Worm (Caenorhabditis elegans) whole organism, mixed stage, embryonic: ENCODE data around the gene nduv-2.

Source experiments
- M03D4.4 ChIP-seq: sonication (generic microtip); optimal IDR thresholded peaks from 2 replicates; lab custom pipeline; 2017; ENCODE audit warnings: mild to moderate bottlenecking, missing genetic modification characterization, missing compliant biosample characterization
- bed-3 ChIP-seq: fragments of 200-800 bp; sonication (Bioruptor generic); optimal IDR thresholded peaks from 3 replicates; lab custom pipeline; 2018; ENCODE audit warnings: mild to moderate bottlenecking, missing genetic modification characterization, moderate library complexity, missing compliant biosample characterization
- blmp-1 ChIP-seq: fragments of 150-350 bp; optimal IDR thresholded peaks from 2 replicates; lab custom pipeline; 2014; ENCODE audit warnings: missing biosample characterization, missing genetic modification characterization
- ceh-39 ChIP-seq: fragments of 150-350 bp; optimal IDR thresholded peaks from 2 replicates; lab custom pipeline; 2014; ENCODE audit warnings: missing biosample characterization, missing genetic modification characterization
- ceh-43 ChIP-seq: fragments of 200-800 bp; sonication (Bioruptor generic); optimal IDR thresholded peaks from 2 replicates; lab custom pipeline; 2018; ENCODE audit warnings: mild to moderate bottlenecking, missing genetic modification characterization, moderate library complexity, missing compliant biosample characterization
- cnd-1 ChIP-seq: fragments of 200-800 bp; sonication (Bioruptor generic); optimal IDR thresholded peaks from 2 replicates; lab custom pipeline; 2018; ENCODE audit warnings: mild to moderate bottlenecking, missing genetic modification characterization, missing compliant biosample characterization
- drap-1 ChIP-seq: fragments of 200-800 bp; sonication (Bioruptor generic); optimal IDR thresholded peaks from 3 replicates; lab custom pipeline; 2018; ENCODE audit warnings: mild to moderate bottlenecking, missing genetic modification characterization, missing compliant biosample characterization
- elt-1 ChIP-seq: sonication (generic microtip); optimal IDR thresholded peaks from 2 replicates; lab custom pipeline; 2017; ENCODE audit warnings: missing genetic modification characterization, mild to moderate bottlenecking, missing compliant biosample characterization, antibody characterized with exemption, moderate library complexity, borderline replicate concordance; ENCODE audit not compliant: insufficient read depth
- ham-2 ChIP-seq: fragments of 200-800 bp; sonication (Bioruptor generic); optimal IDR thresholded peaks from 2 replicates; lab custom pipeline; 2018; ENCODE audit warnings: mild to moderate bottlenecking, missing genetic modification characterization, missing compliant biosample characterization
- hlh-1 ChIP-seq: fragments of 150-350 bp; optimal IDR thresholded peaks from 2 replicates; lab custom pipeline; 2014; ENCODE audit warnings: missing biosample characterization, missing genetic modification reagents, missing genetic modification characterization
- lin-13 ChIP-seq: fragments of 150-350 bp; optimal IDR thresholded peaks from 2 replicates; lab custom pipeline; 2014; ENCODE audit warnings: missing biosample characterization, missing genetic modification characterization
- lin-32 ChIP-seq: fragments of 200-800 bp; sonication (Bioruptor generic); optimal IDR thresholded peaks from 2 replicates; lab custom pipeline; 2018; ENCODE audit warnings: mild to moderate bottlenecking, missing genetic modification characterization, missing compliant biosample characterization
- lsy-2 ChIP-seq: fragments of 150-350 bp; optimal IDR thresholded peaks from 2 replicates; lab custom pipeline; 2014; ENCODE audit warnings: missing biosample characterization, missing genetic modification characterization
- mab-5 ChIP-seq: fragments of 150-350 bp; optimal IDR thresholded peaks from 2 replicates; lab custom pipeline; 2014; ENCODE audit warnings: missing biosample characterization, missing genetic modification characterization
- mep-1 ChIP-seq: fragments of 150-350 bp; optimal IDR thresholded peaks from 2 replicates; lab custom pipeline; 2017; ENCODE audit warnings: missing biosample characterization, missing genetic modification reagents, missing genetic modification characterization, inconsistent platforms
- mls-2 ChIP-seq: sonication (generic microtip); optimal IDR thresholded peaks from 2 replicates; lab custom pipeline; 2016; ENCODE audit warnings: mild to moderate bottlenecking, missing genetic modification characterization, moderate library complexity, missing compliant biosample characterization
- nhr-2 ChIP-seq: fragments of 150-350 bp; optimal IDR thresholded peaks from 2 replicates; lab custom pipeline; 2014; ENCODE audit warnings: missing biosample characterization, missing genetic modification characterization
- nhr-237 ChIP-seq: fragments of 150-350 bp; optimal IDR thresholded peaks from 2 replicates; lab custom pipeline; 2014; ENCODE audit warnings: missing biosample characterization, missing genetic modification characterization
- nhr-28 ChIP-seq: fragments of 150-350 bp; optimal IDR thresholded peaks from 2 replicates; lab custom pipeline; 2014; ENCODE audit warnings: missing biosample characterization, missing genetic modification characterization
- nhr-76 ChIP-seq: sonication (generic microtip); optimal IDR thresholded peaks from 2 replicates; lab custom pipeline; 2017; ENCODE audit warnings: missing biosample characterization, missing genetic modification characterization
- pha-4 ChIP-seq: fragments of 150-350 bp; optimal IDR thresholded peaks from 2 replicates; lab custom pipeline; 2018; ENCODE audit warnings: missing biosample characterization, missing genetic modification reagents, missing genetic modification characterization
- sem-2 ChIP-seq: fragments of 200-800 bp; sonication (Bioruptor generic); optimal IDR thresholded peaks from 2 replicates; lab custom pipeline; 2018; ENCODE audit warnings: mild to moderate bottlenecking, missing genetic modification characterization, missing compliant biosample characterization
- snpc-4 ChIP-seq: fragments of 150-350 bp; optimal IDR thresholded peaks from 2 replicates; lab custom pipeline; 2014; ENCODE audit warnings: missing biosample characterization, missing genetic modification characterization
- tbx-8 ChIP-seq: fragments of 200-800 bp; sonication (Bioruptor generic); optimal IDR thresholded peaks from 2 replicates; lab custom pipeline; 2018; ENCODE audit warnings: mild to moderate bottlenecking, missing genetic modification characterization, moderate library complexity, missing compliant biosample characterization
- unc-39 ChIP-seq: fragments of 150-350 bp; optimal IDR thresholded peaks from 2 replicates; lab custom pipeline; 2014; ENCODE audit warnings: missing biosample characterization, missing genetic modification characterization
- unc-62 ChIP-seq: fragments of 150-350 bp; optimal IDR thresholded peaks from 2 replicates; lab custom pipeline; 2014; ENCODE audit warnings: missing biosample characterization, missing genetic modification reagents, missing genetic modification characterization
- ztf-11 ChIP-seq: fragments of 150-350 bp; optimal IDR thresholded peaks from 2 replicates; lab custom pipeline; 2014; ENCODE audit warnings: missing biosample characterization, missing genetic modification characterization

Gene nduv-2

DNA sequence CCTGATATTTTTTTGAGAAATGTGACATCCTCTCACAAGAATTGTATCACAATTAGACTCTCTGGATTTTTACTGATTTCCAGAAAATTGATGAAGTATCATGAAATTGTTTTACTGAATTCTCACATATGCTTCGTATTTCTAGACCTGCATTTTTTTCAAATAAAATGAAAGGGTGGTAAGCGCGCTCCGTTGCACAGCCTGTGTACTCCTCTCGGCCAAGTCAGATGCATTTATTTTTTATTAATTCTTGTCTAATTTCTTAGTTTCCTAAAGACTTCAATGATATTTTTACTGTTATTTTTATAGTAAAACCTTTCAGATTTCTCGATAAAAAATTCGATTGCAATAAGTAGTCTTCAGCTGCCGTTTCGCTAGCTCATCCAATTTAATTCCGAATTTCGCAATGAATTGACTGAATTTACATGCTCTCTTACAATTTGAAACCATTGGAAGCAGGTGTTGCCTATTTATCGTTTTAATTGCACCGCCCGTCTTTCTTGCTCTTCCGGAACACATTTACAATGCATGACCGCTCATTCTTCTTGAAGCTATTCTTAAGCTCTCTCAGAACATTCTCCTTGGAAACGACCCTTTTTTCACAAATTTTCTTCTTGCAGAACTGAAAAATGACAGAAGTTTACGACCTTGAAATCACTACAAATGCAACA is 33.7 kb downstream of the nduv-2 start, which contains the start of gene tbcb-1:
Gene tbcb-1, plus strand, starts transcription at position 621 of the 671 bp plus-strand sequence.
- TF ChIP-seq blmp-1 (tag; lab: Kevin White, UChicago) (no peak), lin-13 (no peak), ztf-11 (tag; lab: Kevin White, UChicago) (no peak), nhr-76 (tag; lab: Kevin White, UChicago) (no peak), hlh-1 (tag; lab: Kevin White, UChicago) (no peak), cnd-1 (tag; lab: Kevin White, UChicago) (no peak), tbx-8 (GFP tag; lab: Kevin White, UChicago) (no peak)

DNA sequence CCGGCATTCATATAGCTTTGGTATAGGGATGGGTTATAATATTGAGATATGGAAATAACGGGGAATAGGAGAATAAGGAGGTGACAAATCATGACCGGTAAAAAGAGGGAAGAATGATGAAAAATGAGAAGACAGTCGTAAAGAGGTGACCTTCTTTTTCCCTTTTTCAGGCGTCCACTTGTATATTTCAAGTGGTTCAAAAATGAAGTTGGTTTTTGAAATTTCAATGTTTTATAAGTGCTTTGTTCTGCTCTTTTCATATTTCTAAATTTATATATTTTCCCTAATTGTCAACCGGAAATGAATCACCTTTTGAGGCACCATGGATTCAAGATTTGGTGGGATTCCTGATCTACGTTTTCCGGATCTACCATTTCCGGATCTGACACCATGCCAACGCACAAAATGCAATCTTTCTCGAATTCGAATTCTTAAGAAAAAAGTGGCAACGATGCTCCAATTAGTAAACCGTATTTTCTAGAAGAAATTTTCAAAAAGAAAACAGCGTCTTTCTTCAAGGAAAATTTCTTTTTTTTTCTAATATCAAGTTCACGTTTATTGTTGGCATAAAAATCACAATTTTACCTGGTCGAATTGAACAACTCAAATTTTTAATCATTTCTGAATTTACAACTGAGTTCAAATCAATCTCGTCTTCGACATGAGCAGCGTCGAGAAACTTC is 35.7 kb downstream of the nduv-2 start, which contains the start of the genes F53F4.2 and F53F4.18:
Gene F53F4.2, minus strand, starts transcription at position 101 of the 683 bp plus-strand sequence.
Gene F53F4.18, plus strand, starts transcription at position 633 of the 683 bp plus-strand sequence.
- no peak for TF ChIP-seq cnd-1 (tag; lab: Kevin White, UChicago)
- TF ChIP-seq bed-3 (GFP tag; lab: Kevin White, UChicago), result no peak
- TF ChIP-seq ceh-39, result no peak
- TF ChIP-seq M03D4.4 (tag; lab: Kevin White, UChicago), result no peak
- no peak for TF ChIP-seq mab-5 (tag; lab: Kevin White, UChicago)
- TF ChIP-seq unc-62 (GFP tag; lab: Kevin White, UChicago), result no peak
- TF ChIP-seq drap-1 (GFP tag; lab: Kevin White, UChicago), result no peak

DNA sequence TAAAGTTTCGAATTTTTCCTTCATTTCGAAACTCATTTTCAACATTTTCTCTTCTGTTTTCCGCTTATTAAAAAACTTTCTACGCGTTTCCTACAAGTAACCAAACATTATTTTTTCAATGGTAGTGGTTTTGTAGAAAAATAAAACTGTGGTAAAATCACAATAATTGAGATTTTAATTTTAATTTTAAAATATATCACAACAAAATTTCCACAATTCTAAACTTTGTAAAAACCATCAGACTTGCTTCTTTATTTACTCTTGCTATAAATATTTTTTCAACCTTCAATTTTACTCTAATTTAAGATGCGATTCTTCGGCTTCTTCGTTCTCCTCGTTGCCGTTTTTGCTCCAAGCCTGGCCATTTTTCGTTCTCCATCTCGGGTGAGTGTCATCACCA is 37.5 kb downstream of the nduv-2 start, which contains the start of gene F53F4.17:
Gene F53F4.17, plus strand, starts transcription at position 301 of the 400 bp plus-strand sequence.
- TF ChIP-seq cnd-1 (tag; lab: Kevin White, UChicago), result no peak
- no peak for TF ChIP-seq elt-1 (tag; lab: Kevin White, UChicago)
- TF ChIP-seq unc-62 (GFP tag; lab: Kevin White, UChicago), result no peak

DNA sequence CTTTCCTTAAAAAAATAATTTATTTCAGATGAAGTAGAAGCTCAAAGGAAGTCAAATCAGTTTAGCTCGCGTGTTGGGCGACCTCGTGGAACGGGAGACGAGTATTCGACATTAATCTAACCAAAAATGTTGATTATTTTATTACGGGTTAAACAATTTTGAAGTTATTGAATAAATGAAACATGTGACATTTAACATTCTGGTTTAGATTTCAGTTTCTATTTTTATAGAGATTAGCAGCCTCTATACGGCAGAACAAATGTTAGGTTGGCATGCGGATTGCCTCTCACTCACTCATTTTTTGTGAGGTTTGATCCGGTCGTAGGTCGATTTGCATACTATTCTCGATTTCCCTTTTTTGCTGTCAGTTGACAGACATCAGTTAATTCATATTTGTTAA is 40.9 kb downstream of the nduv-2 start, which contains the start of gene F53F4.1:
Gene F53F4.1, plus strand, starts transcription at position 301 of the 400 bp plus-strand sequence.
- no peak for TF ChIP-seq nhr-76 (tag; lab: Kevin White, UChicago)
- no peak for TF ChIP-seq snpc-4 (tag; lab: Kevin White, UChicago)
- TF ChIP-seq unc-62 (GFP tag; lab: Kevin White, UChicago), result no peak
- TF ChIP-seq mep-1 (tag; lab: Kevin White, UChicago), result no peak
- TF ChIP-seq blmp-1 (tag; lab: Kevin White, UChicago), result no peak
- TF ChIP-seq ceh-39, result no peak
- no peak for TF ChIP-seq nhr-28 (tag; lab: Kevin White, UChicago)
- no peak for TF ChIP-seq drap-1 (GFP tag; lab: Kevin White, UChicago)
- TF ChIP-seq mls-2, result no peak

DNA sequence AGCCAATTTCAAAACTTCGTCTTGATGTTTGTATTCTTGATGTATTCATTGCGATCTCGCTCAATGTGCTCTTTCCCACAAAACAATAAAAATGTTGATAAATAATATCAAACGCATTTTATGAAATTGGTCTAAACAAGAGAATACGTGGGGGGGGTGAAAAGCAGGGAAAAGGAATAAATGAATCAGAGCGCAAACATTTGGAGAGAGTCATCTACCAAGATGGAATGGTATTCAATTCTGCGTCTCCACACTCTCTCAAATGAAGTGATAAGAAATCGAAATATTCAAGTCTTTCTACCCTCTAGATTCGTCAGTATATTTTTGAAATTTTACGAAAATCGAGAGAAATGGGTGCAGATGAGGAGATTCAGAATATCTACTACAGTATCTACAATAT is 44.7 kb downstream of the nduv-2 start, which contains the start of gene C50B8.5:
Gene C50B8.5, plus strand, starts transcription at position 273 of the 400 bp plus-strand sequence.
- TF ChIP-seq ceh-43 (GFP tag; lab: Kevin White, UChicago) (no peak), lsy-2 (tag; lab: Kevin White, UChicago) (no peak), pha-4 (tag; lab: Kevin White, UChicago) (no peak), nhr-2 (no peak), ham-2 (no peak), blmp-1 (tag; lab: Kevin White, UChicago) (no peak), bed-3 (GFP tag; lab: Kevin White, UChicago) (no peak), unc-39 (tag; lab: Kevin White, UChicago) (no peak), ceh-39 (no peak), nhr-28 (tag; lab: Kevin White, UChicago) (no peak), nhr-237 (tag; lab: Kevin White, UChicago) (no peak), hlh-1 (tag; lab: Kevin White, UChicago) (no peak)

DNA sequence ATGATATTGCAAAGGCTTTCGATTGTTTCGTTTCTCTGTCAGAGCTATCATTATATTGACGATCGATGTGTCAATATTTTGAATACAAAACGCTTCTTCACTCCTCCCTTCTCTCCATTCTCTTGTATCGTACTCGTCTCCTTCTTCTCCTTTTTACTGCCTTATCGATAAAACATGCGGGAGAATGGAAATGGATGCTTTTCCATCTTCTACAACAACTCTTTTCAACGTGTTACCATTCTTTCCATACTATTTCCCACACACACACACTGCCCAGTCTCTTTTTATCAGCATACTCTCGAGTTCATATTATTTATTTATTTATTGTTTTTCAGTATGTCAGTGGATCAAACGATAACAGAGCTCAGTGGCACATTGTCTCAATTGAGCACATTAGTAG is 46.7 kb downstream of the nduv-2 start, which contains the start of gene C50B8.6:
Gene C50B8.6, plus strand, starts transcription at position 336 of the 400 bp plus-strand sequence.
- TF ChIP-seq ceh-39 (no peak), ham-2 (no peak), cnd-1 (tag; lab: Kevin White, UChicago) (no peak), lin-32 (GFP tag; lab: Kevin White, UChicago) (no peak), sem-2 (GFP tag; lab: Kevin White, UChicago) (no peak), lsy-2 (tag; lab: Kevin White, UChicago) (no peak)
